Worm (Caenorhabditis elegans) whole organism, young adult: Measurements from ENCODE around the gene cht-6.

Experiments
- C06A6.2 ChIP-seq: fragments of 200-800 bp; sonication (Bioruptor generic); conservative IDR thresholded peaks from 2 replicates; pipeline ENCODE4 v1.3.6; 2022; ENCODE audit warnings: missing genetic modification characterization, missing compliant biosample characterization
- F57A8.1 ChIP-seq: fragments of 200-800 bp; sonication (Bioruptor generic); optimal IDR thresholded peaks from 2 replicates; lab custom pipeline; 2018; ENCODE audit warnings: mild to moderate bottlenecking, missing genetic modification characterization, moderate library complexity, missing compliant biosample characterization
- T07F8.4 ChIP-seq: sonication (generic microtip); optimal IDR thresholded peaks from 2 replicates; lab custom pipeline; 2016; ENCODE audit warnings: mild to moderate bottlenecking, missing genetic modification characterization, moderate library complexity, missing compliant biosample characterization
- Y53F4B.3 ChIP-seq: fragments of 200-800 bp; sonication (Bioruptor generic); IDR thresholded peaks from 2 replicates; pipeline ENCODE4 v1.3.6; 2022; ENCODE audit warnings: missing genetic modification reagents, missing genetic modification characterization, missing compliant biosample characterization
- Y53G8AR.9 ChIP-seq: fragments of 200-800 bp; sonication (Bioruptor generic); conservative IDR thresholded peaks from 2 replicates; pipeline ENCODE4 v1.3.6; 2022; ENCODE audit warnings: missing genetic modification reagents, missing genetic modification characterization, missing compliant biosample characterization
- Y79H2A.3 ChIP-seq: fragments of 200-800 bp; sonication (Bioruptor generic); conservative IDR thresholded peaks from 2 replicates; pipeline ENCODE4 v1.3.6; 2022; ENCODE audit warnings: missing genetic modification reagents, missing genetic modification characterization, missing compliant biosample characterization
- ZK185.1 ChIP-seq: sonication (generic microtip); optimal IDR thresholded peaks from 2 replicates; lab custom pipeline; 2016; ENCODE audit warnings: mild to moderate bottlenecking, missing genetic modification characterization, missing compliant biosample characterization; ENCODE audit not compliant: poor library complexity, severe bottlenecking
- akir-1 ChIP-seq: fragments of 200-800 bp; sonication (Bioruptor generic); optimal IDR thresholded peaks from 2 replicates; lab custom pipeline; 2018; ENCODE audit warnings: mild to moderate bottlenecking, missing genetic modification characterization, moderate library complexity, missing compliant biosample characterization
- ama-1 ChIP-seq, 3 experiments: fragments of 150-350 bp in 1 of 3; sonication (generic microtip) in 2 of 3; optimal IDR thresholded peaks; 2 replicates each; lab custom pipeline; 2014 to 2018; ENCODE audit warnings: missing biosample characterization in 2 of 3, missing genetic modification characterization in 2 of 3, missing genetic modification reagents in 2 of 3
- attf-5 ChIP-seq: fragments of 200-800 bp; sonication (Bioruptor generic); optimal IDR thresholded peaks from 2 replicates; lab custom pipeline; 2018; ENCODE audit warnings: mild to moderate bottlenecking, missing genetic modification characterization, missing compliant biosample characterization
- ccch-3 ChIP-seq: fragments of 200-800 bp; sonication (Bioruptor generic); optimal IDR thresholded peaks from 2 replicates; lab custom pipeline; 2018; ENCODE audit warnings: mild to moderate bottlenecking, missing genetic modification characterization, missing compliant biosample characterization
- cebp-2 ChIP-seq: fragments of 200-800 bp; sonication (Bioruptor generic); IDR thresholded peaks from 2 replicates; pipeline ENCODE4 v1.3.6; 2022; ENCODE audit warnings: missing genetic modification characterization, missing compliant biosample characterization
- ceh-40 ChIP-seq: fragments of 200-800 bp; sonication (Bioruptor generic); IDR thresholded peaks from 2 replicates; pipeline ENCODE4 v1.3.6; 2022; ENCODE audit warnings: missing genetic modification characterization, missing compliant biosample characterization
- ceh-91 ChIP-seq: fragments of 200-800 bp; sonication (Bioruptor generic); IDR thresholded peaks from 2 replicates; pipeline ENCODE4 v1.3.6; 2022; ENCODE audit warnings: missing genetic modification reagents, missing genetic modification characterization, missing compliant biosample characterization
- dpl-1 ChIP-seq: fragments of 150-350 bp; optimal IDR thresholded peaks from 2 replicates; lab custom pipeline; 2014; ENCODE audit warnings: missing biosample characterization, missing genetic modification reagents, missing genetic modification characterization
- ets-4 ChIP-seq: fragments of 200-800 bp; sonication (Bioruptor generic); optimal IDR thresholded peaks from 2 replicates; lab custom pipeline; 2018; ENCODE audit warnings: mild to moderate bottlenecking, missing genetic modification characterization, missing compliant biosample characterization
- him-1 ChIP-seq: sonication (generic microtip); optimal IDR thresholded peaks from 2 replicates; lab custom pipeline; 2016; ENCODE audit warnings: missing genotype, missing genetic modification reagents, missing genetic modification characterization, missing compliant biosample characterization
- hmg-1.2 ChIP-seq: fragments of 200-800 bp; sonication (Bioruptor generic); IDR thresholded peaks from 2 replicates; pipeline ENCODE4 v1.3.6; 2022; ENCODE audit warnings: missing genetic modification reagents, missing genetic modification characterization, missing compliant biosample characterization
- hmg-20 ChIP-seq: fragments of 200-800 bp; sonication (Bioruptor generic); IDR thresholded peaks from 2 replicates; pipeline ENCODE4 v1.3.6; 2022; ENCODE audit warnings: missing genetic modification reagents, missing genetic modification characterization, missing compliant biosample characterization
- lin-40 ChIP-seq: sonication (generic microtip); optimal IDR thresholded peaks from 2 replicates; lab custom pipeline; 2016; ENCODE audit warnings: missing genetic modification characterization, mild to moderate bottlenecking, missing compliant biosample characterization, missing genotype, missing genetic modification reagents
- lin-54 ChIP-seq: fragments of 200-800 bp; sonication (Bioruptor generic); optimal IDR thresholded peaks from 2 replicates; lab custom pipeline; 2018; ENCODE audit warnings: mild to moderate bottlenecking, missing genetic modification characterization, missing compliant biosample characterization
- madf-3 ChIP-seq: fragments of 200-800 bp; sonication (Bioruptor generic); IDR thresholded peaks from 2 replicates; pipeline ENCODE4 v1.3.6; 2022; ENCODE audit warnings: missing genetic modification reagents, missing genetic modification characterization, missing compliant biosample characterization
- mxl-1 ChIP-seq: sonication (generic microtip); optimal IDR thresholded peaks from 2 replicates; lab custom pipeline; 2016; ENCODE audit warnings: missing genetic modification characterization, missing compliant biosample characterization
- nhr-179 ChIP-seq: sonication (generic microtip); optimal IDR thresholded peaks from 2 replicates; lab custom pipeline; 2016; ENCODE audit warnings: mild to moderate bottlenecking, missing genetic modification characterization, missing compliant biosample characterization
- nhr-27 ChIP-seq: fragments of 200-800 bp; sonication (Bioruptor generic); optimal IDR thresholded peaks from 2 replicates; lab custom pipeline; 2018; ENCODE audit warnings: mild to moderate bottlenecking, missing genetic modification characterization, moderate library complexity, missing compliant biosample characterization
- nhr-80 ChIP-seq: sonication (generic microtip); optimal IDR thresholded peaks from 2 replicates; lab custom pipeline; 2016; ENCODE audit warnings: missing genetic modification characterization, missing compliant biosample characterization
- nhr-90 ChIP-seq: sonication (generic microtip); optimal IDR thresholded peaks from 2 replicates; lab custom pipeline; 2016; ENCODE audit warnings: missing genotype, mild to moderate bottlenecking, missing genetic modification characterization, missing compliant biosample characterization
- sdz-38 ChIP-seq: sonication (generic microtip); optimal IDR thresholded peaks from 2 replicates; lab custom pipeline; 2016; ENCODE audit warnings: missing genotype, missing genetic modification characterization, missing compliant biosample characterization
- sea-2 ChIP-seq: fragments of 200-800 bp; sonication (Bioruptor generic); IDR thresholded peaks from 2 replicates; pipeline ENCODE4 v1.3.6; 2022; ENCODE audit warnings: missing genetic modification characterization, missing compliant biosample characterization
- snpc-1.3 ChIP-seq: sonication (generic microtip); optimal IDR thresholded peaks from 2 replicates; lab custom pipeline; 2017; ENCODE audit warnings: missing genetic modification characterization, mild to moderate bottlenecking, missing compliant biosample characterization, antibody characterized with exemption, moderate library complexity, missing genotype, missing genetic modification reagents; ENCODE audit not compliant: insufficient read depth
- snpc-3.4 ChIP-seq: sonication (generic microtip); optimal IDR thresholded peaks from 2 replicates; lab custom pipeline; 2017; ENCODE audit warnings: missing genetic modification characterization, mild to moderate bottlenecking, missing compliant biosample characterization, antibody characterized with exemption, moderate library complexity, missing genotype, missing genetic modification reagents
- unc-130 ChIP-seq: sonication (generic microtip); optimal IDR thresholded peaks from 2 replicates; lab custom pipeline; 2016; ENCODE audit warnings: missing genetic modification reagents, missing genetic modification characterization, missing compliant biosample characterization
- ztf-25 ChIP-seq: fragments of 200-800 bp; sonication (Bioruptor generic); IDR thresholded peaks from 2 replicates; pipeline ENCODE4 v1.3.6; 2022; ENCODE audit warnings: missing genetic modification reagents, missing genetic modification characterization, missing compliant biosample characterization
- ztf-28 ChIP-seq: fragments of 200-800 bp; sonication (Bioruptor generic); IDR thresholded peaks from 2 replicates; pipeline ENCODE4 v1.3.6; 2022; ENCODE audit warnings: missing genetic modification reagents, missing genetic modification characterization, missing compliant biosample characterization
- ztf-3 ChIP-seq: fragments of 200-800 bp; sonication (Bioruptor generic); optimal IDR thresholded peaks from 2 replicates; lab custom pipeline; 2018; ENCODE audit warnings: mild to moderate bottlenecking, missing genetic modification characterization, missing compliant biosample characterization
- ztf-6 ChIP-seq: fragments of 200-800 bp; sonication (Bioruptor generic); IDR thresholded peaks from 2 replicates; pipeline ENCODE4 v1.3.6; 2022; ENCODE audit warnings: missing genetic modification reagents, missing genetic modification characterization, missing compliant biosample characterization

Gene cht-6

ce11 chrV:6458302-6458998, 43.7 kb downstream of the cht-6 start:
- TF ChIP-seq ets-4 (GFP tag; lab: Kevin White, UChicago): no peak
- TF ChIP-seq snpc-1.3 (tag; lab: Kevin White, UChicago): no peak
- no peak for TF ChIP-seq sdz-38
- no peak for TF ChIP-seq C06A6.2 (GFP tag; lab: Robert Waterston, UW)

- TF ChIP-seq F57A8.1 (GFP tag; lab: Kevin White, UChicago) (no peak), ccch-3 (GFP tag; lab: Kevin White, UChicago) (no peak), Y53G8AR.9 (GFP tag; lab: Robert Waterston, UW) (no peak), T07F8.4 (tag; lab: Kevin White, UChicago) (no peak), ztf-6 (no peak)
Measured at ce11 chrV:6461250-6461649, 46.5 kb downstream of the cht-6 start.

- TF ChIP-seq ztf-3: no peak
- no peak for TF ChIP-seq him-1 (tag; lab: Kevin White, UChicago)
- TF ChIP-seq nhr-27 (tag; lab: Kevin White, UChicago): no peak
- TF ChIP-seq ceh-91: no peak
- no peak for TF ChIP-seq mxl-1 (tag; lab: Kevin White, UChicago)
- no peak for TF ChIP-seq hmg-20 (GFP tag; lab: Robert Waterston, UW)
- peak; percentile 48 for TF ChIP-seq nhr-80
- no peak for TF ChIP-seq akir-1 (GFP tag; lab: Kevin White, UChicago)
- peak; percentile 22; the same call in 1 of the 2 replicates for TF ChIP-seq hmg-1.2 (GFP tag; lab: Robert Waterston, UW)
- TF ChIP-seq ceh-40 (GFP tag; lab: Robert Waterston, UW): no peak
- no peak for TF ChIP-seq madf-3
- no peak for TF ChIP-seq nhr-90 (tag; lab: Kevin White, UChicago)
- no peak for TF ChIP-seq lin-54
- TF ChIP-seq ztf-28 (GFP tag; lab: Robert Waterston, UW): no peak
- no peak for TF ChIP-seq unc-130
- TF ChIP-seq lin-40: peak; percentile 7
- no peak for TF ChIP-seq Y53G8AR.9 (GFP tag; lab: Robert Waterston, UW)
- no peak for TF ChIP-seq ztf-25
- TF ChIP-seq Y53F4B.3: no peak
- TF ChIP-seq attf-5 (GFP tag; lab: Kevin White, UChicago): peak; percentile 30
- TF ChIP-seq ama-1 (optimal IDR thresholded peaks at IDR 0.05; lab: Kevin White, UChicago): no peak
- TF ChIP-seq ama-1 (GFP tag; optimal IDR thresholded peaks at IDR 0.05; lab: Kevin White, UChicago): no peak
- TF ChIP-seq sea-2: no peak
- no peak for TF ChIP-seq dpl-1
Measured at ce11 chrV:6462606-6463005, 47.8 kb downstream of the cht-6 start.

- no peak for TF ChIP-seq nhr-179
- TF ChIP-seq cebp-2: no peak
- TF ChIP-seq C06A6.2 (GFP tag; lab: Robert Waterston, UW): no peak
- TF ChIP-seq snpc-3.4 (tag; lab: Kevin White, UChicago): no peak
- TF ChIP-seq ZK185.1 (tag; lab: Kevin White, UChicago): no peak
- no peak for TF ChIP-seq Y79H2A.3 (GFP tag; lab: Robert Waterston, UW)
Measured at ce11 chrV:6464238-6464637, 49.4 kb downstream of the cht-6 start.
